Worm (Caenorhabditis elegans) whole organism, mixed stage, embryonic: Measurements from ENCODE around the gene clec-207.

ENCODE experiments used
- M03D4.4 ChIP-seq: sonication (generic microtip); optimal IDR thresholded peaks from 2 replicates; lab custom pipeline; 2017; ENCODE audit warnings: mild to moderate bottlenecking, missing genetic modification characterization, missing compliant biosample characterization
- ces-1 ChIP-seq: fragments of 150-350 bp; optimal IDR thresholded peaks from 2 replicates; lab custom pipeline; 2014; ENCODE audit warnings: missing biosample characterization, missing genetic modification reagents, missing genetic modification characterization
- drap-1 ChIP-seq: fragments of 200-800 bp; sonication (Bioruptor generic); optimal IDR thresholded peaks from 3 replicates; lab custom pipeline; 2018; ENCODE audit warnings: mild to moderate bottlenecking, missing genetic modification characterization, missing compliant biosample characterization
- elt-1 ChIP-seq: sonication (generic microtip); optimal IDR thresholded peaks from 2 replicates; lab custom pipeline; 2017; ENCODE audit warnings: missing genetic modification characterization, mild to moderate bottlenecking, missing compliant biosample characterization, antibody characterized with exemption, moderate library complexity, borderline replicate concordance; ENCODE audit not compliant: insufficient read depth
- lsy-2 ChIP-seq: fragments of 150-350 bp; optimal IDR thresholded peaks from 2 replicates; lab custom pipeline; 2014; ENCODE audit warnings: missing biosample characterization, missing genetic modification characterization
- mls-2 ChIP-seq: sonication (generic microtip); optimal IDR thresholded peaks from 2 replicates; lab custom pipeline; 2016; ENCODE audit warnings: mild to moderate bottlenecking, missing genetic modification characterization, moderate library complexity, missing compliant biosample characterization
- nhr-2 ChIP-seq: fragments of 150-350 bp; optimal IDR thresholded peaks from 2 replicates; lab custom pipeline; 2014; ENCODE audit warnings: missing biosample characterization, missing genetic modification characterization
- nhr-28 ChIP-seq: fragments of 150-350 bp; optimal IDR thresholded peaks from 2 replicates; lab custom pipeline; 2014; ENCODE audit warnings: missing biosample characterization, missing genetic modification characterization
- pha-4 ChIP-seq: fragments of 150-350 bp; optimal IDR thresholded peaks from 2 replicates; lab custom pipeline; 2018; ENCODE audit warnings: missing biosample characterization, missing genetic modification reagents, missing genetic modification characterization
- sem-2 ChIP-seq: fragments of 200-800 bp; sonication (Bioruptor generic); optimal IDR thresholded peaks from 2 replicates; lab custom pipeline; 2018; ENCODE audit warnings: mild to moderate bottlenecking, missing genetic modification characterization, missing compliant biosample characterization
- unc-39 ChIP-seq: fragments of 150-350 bp; optimal IDR thresholded peaks from 2 replicates; lab custom pipeline; 2014; ENCODE audit warnings: missing biosample characterization, missing genetic modification characterization
- unc-62 ChIP-seq: fragments of 150-350 bp; optimal IDR thresholded peaks from 2 replicates; lab custom pipeline; 2014; ENCODE audit warnings: missing biosample characterization, missing genetic modification reagents, missing genetic modification characterization
- zip-8 ChIP-seq: fragments of 150-350 bp; optimal IDR thresholded peaks from 2 replicates; lab custom pipeline; 2014; ENCODE audit warnings: missing biosample characterization, missing genetic modification characterization
- ztf-11 ChIP-seq: fragments of 150-350 bp; optimal IDR thresholded peaks from 2 replicates; lab custom pipeline; 2014; ENCODE audit warnings: missing biosample characterization, missing genetic modification characterization

ce11 chrV:2095772-2096171, at the start of gene clec-207:
- TF ChIP-seq elt-1 (tag; lab: Kevin White, UChicago) (no peak), nhr-28 (no peak), ces-1 (no peak), pha-4 (tag; lab: Kevin White, UChicago) (no peak), unc-39 (tag; lab: Kevin White, UChicago) (no peak), unc-62 (GFP tag; lab: Kevin White, UChicago) (no peak), mls-2 (no peak), ztf-11 (tag; lab: Kevin White, UChicago) (no peak), sem-2 (GFP tag; lab: Kevin White, UChicago) (no peak), nhr-2 (no peak), drap-1 (no peak), lsy-2 (tag; lab: Kevin White, UChicago) (no peak), M03D4.4 (tag; lab: Kevin White, UChicago) (no peak), zip-8 (tag; lab: Kevin White, UChicago) (no peak)
